Fruit fly (Drosophila melanogaster) whole organism, embryonic: ENCODE measurements around the gene CkIIalpha-i3.
A peak's percentile ranks its signal among the peaks of the same experiment; 100 is the strongest.

ENCODE experiments used
- Ada2b ChIP-seq: fragments of 200-800 bp; sonication (Bioruptor generic); IDR thresholded peaks from 2 replicates; pipeline ENCODE4 v1.3.6; 2022; ENCODE audit warnings: missing biosample characterization, missing genetic modification characterization
- Adf1 ChIP-seq: fragments of 200-800 bp; sonication (Bioruptor generic); IDR thresholded peaks from 2 replicates; pipeline ENCODE4 v1.3.6; 2022; ENCODE audit warnings: missing biosample characterization, missing genetic modification characterization
- CG10321 ChIP-seq: fragments of 200-800 bp; sonication (Bioruptor generic); IDR thresholded peaks from 2 replicates; pipeline ENCODE4 v1.3.6; 2022; ENCODE audit warnings: missing biosample characterization, missing genetic modification characterization
- CG10462 ChIP-seq: fragments of 200-800 bp; sonication (Bioruptor generic); optimal IDR thresholded peaks from 2 replicates; lab custom pipeline; 2016; ENCODE audit warnings: missing biosample characterization, missing genetic modification characterization
- CG10565 ChIP-seq: fragments of 200-800 bp; sonication (Bioruptor generic); optimal IDR thresholded peaks from 3 replicates; lab custom pipeline; 2016; ENCODE audit warnings: missing biosample characterization, mild to moderate bottlenecking, missing genetic modification characterization
- CG10654 ChIP-seq: fragments of 200-800 bp; sonication (Bioruptor generic); optimal IDR thresholded peaks from 2 replicates; lab custom pipeline; 2016; ENCODE audit warnings: missing biosample characterization, missing genetic modification characterization
- CG10979 ChIP-seq: fragments of 200-800 bp; sonication (Bioruptor generic); optimal IDR thresholded peaks from 2 replicates; lab custom pipeline; 2018; ENCODE audit warnings: missing biosample characterization, mild to moderate bottlenecking, missing genetic modification characterization, moderate library complexity
- CG11695 ChIP-seq: fragments of 200-800 bp; sonication (Bioruptor generic); IDR thresholded peaks from 3 replicates; pipeline ENCODE4 v1.3.6; 2022; ENCODE audit warnings: missing biosample characterization, missing genetic modification characterization
- CG12104 ChIP-seq: fragments of 200-800 bp; sonication (Bioruptor generic); optimal IDR thresholded peaks from 3 replicates; lab custom pipeline; 2016; ENCODE audit warnings: missing biosample characterization, missing genetic modification characterization
- CG12769 ChIP-seq: fragments of 200-800 bp; sonication (Bioruptor generic); optimal IDR thresholded peaks from 2 replicates; lab custom pipeline; 2019; ENCODE audit warnings: missing biosample characterization, mild to moderate bottlenecking, missing genetic modification characterization, moderate library complexity
- CG13296 ChIP-seq: fragments of 200-800 bp; sonication (Bioruptor generic); optimal IDR thresholded peaks from 3 replicates; lab custom pipeline; 2018; ENCODE audit warnings: missing biosample characterization, mild to moderate bottlenecking, missing genetic modification characterization
- CG17359 ChIP-seq: fragments of 200-800 bp; sonication (Bioruptor generic); optimal IDR thresholded peaks from 3 replicates; lab custom pipeline; 2018; ENCODE audit warnings: missing biosample characterization, mild to moderate bottlenecking, missing genetic modification characterization, moderate library complexity
- CG17802 ChIP-seq: fragments of 200-800 bp; sonication (Bioruptor generic); optimal IDR thresholded peaks from 2 replicates; lab custom pipeline; 2018; ENCODE audit warnings: missing biosample characterization, mild to moderate bottlenecking, missing genetic modification characterization, moderate library complexity
- CG17829 ChIP-seq: fragments of 200-800 bp; optimal IDR thresholded peaks from 2 replicates; lab custom pipeline; 2019; ENCODE audit warnings: missing biosample characterization, mild to moderate bottlenecking, missing genetic modification characterization, moderate library complexity
- CG18619 ChIP-seq: fragments of 200-800 bp; sonication (Bioruptor generic); optimal IDR thresholded peaks from 3 replicates; lab custom pipeline; 2017; ENCODE audit warnings: missing biosample characterization, mild to moderate bottlenecking, missing genetic modification characterization
- CG2116 ChIP-seq: fragments of 200-800 bp; sonication (Bioruptor generic); optimal IDR thresholded peaks from 3 replicates; lab custom pipeline; 2018; ENCODE audit warnings: missing biosample characterization, mild to moderate bottlenecking, missing genetic modification characterization
- CG31388 ChIP-seq: fragments of 200-800 bp; sonication (Bioruptor generic); optimal IDR thresholded peaks from 2 replicates; lab custom pipeline; 2016; ENCODE audit warnings: missing biosample characterization, missing genetic modification characterization
- CG32767 ChIP-seq: fragments of 200-800 bp; sonication (Bioruptor generic); IDR thresholded peaks from 2 replicates; pipeline ENCODE4 v1.3.6; 2022; ENCODE audit warnings: missing biosample characterization, missing genetic modification characterization
- CG34422 ChIP-seq: fragments of 200-800 bp; sonication (Bioruptor generic); IDR thresholded peaks from 3 replicates; pipeline ENCODE4 v1.3.6; 2022; ENCODE audit warnings: missing biosample characterization, missing genetic modification characterization
- CG6254 ChIP-seq: fragments of 200-800 bp; sonication (Bioruptor generic); optimal IDR thresholded peaks from 3 replicates; lab custom pipeline; 2017; ENCODE audit warnings: mild to moderate bottlenecking, missing biosample characterization, missing genetic modification reagents, missing genetic modification characterization
- CG6689 ChIP-seq: fragments of 200-800 bp; sonication (Bioruptor generic); IDR thresholded peaks from 2 replicates; pipeline ENCODE4 v1.3.6; 2022; ENCODE audit warnings: missing biosample characterization, missing genetic modification characterization
- CG8924 ChIP-seq: fragments of 200-800 bp; optimal IDR thresholded peaks from 3 replicates; lab custom pipeline; 2019; ENCODE audit warnings: missing biosample characterization, mild to moderate bottlenecking, missing genetic modification characterization, moderate library complexity
- CG9609 ChIP-seq: fragments of 200-800 bp; sonication (Bioruptor generic); optimal IDR thresholded peaks from 3 replicates; lab custom pipeline; 2016; ENCODE audit warnings: missing biosample characterization, missing genetic modification characterization
- CG9727 ChIP-seq: fragments of 200-800 bp; sonication (Bioruptor generic); optimal IDR thresholded peaks from 3 replicates; lab custom pipeline; 2017; ENCODE audit warnings: missing biosample characterization, mild to moderate bottlenecking, missing genetic modification characterization
- Dbx ChIP-seq: fragments of 200-800 bp; sonication (Bioruptor generic); IDR thresholded peaks from 3 replicates; pipeline ENCODE4 v1.3.6; 2022; ENCODE audit warnings: missing biosample characterization, missing genetic modification characterization
- Dek ChIP-seq: fragments of 200-800 bp; sonication (Bioruptor generic); optimal IDR thresholded peaks from 3 replicates; lab custom pipeline; 2019; ENCODE audit warnings: missing biosample characterization, mild to moderate bottlenecking, missing genetic modification characterization, moderate library complexity
- Doc2 ChIP-seq: fragments of 200-800 bp; sonication (Bioruptor generic); IDR thresholded peaks from 2 replicates; pipeline ENCODE4 v1.3.6; 2022; ENCODE audit warnings: missing biosample characterization, missing genetic modification characterization
- Dref ChIP-seq: fragments of 200-800 bp; sonication (Bioruptor generic); IDR thresholded peaks from 2 replicates; pipeline ENCODE4 v1.3.6; 2022; ENCODE audit warnings: missing biosample characterization, missing genetic modification characterization
- Gug ChIP-seq: fragments of 200-800 bp; sonication (Bioruptor generic); IDR thresholded peaks from 4 replicates; pipeline ENCODE4 v1.3.6; 2022; ENCODE audit warnings: missing biosample characterization, missing genetic modification characterization
- Lim3 ChIP-seq: fragments of 200-800 bp; sonication (Bioruptor generic); IDR thresholded peaks from 2 replicates; pipeline ENCODE4 v1.3.6; 2022; ENCODE audit warnings: missing biosample characterization, missing genetic modification characterization
- Med ChIP-seq: fragments of 200-800 bp; sonication (Bioruptor generic); peaks from one replicate; lab custom pipeline; 2016; ENCODE audit warnings: missing biosample characterization, missing genetic modification characterization, mild to moderate bottlenecking, inconsistent platforms, moderate library complexity
- TFAM ChIP-seq: fragments of 200-800 bp; sonication (Bioruptor generic); optimal IDR thresholded peaks from 2 replicates; lab custom pipeline; 2017; ENCODE audit warnings: missing biosample characterization, missing genetic modification characterization, inconsistent platforms
- Xbp1 ChIP-seq: fragments of 200-800 bp; sonication (Bioruptor generic); optimal IDR thresholded peaks from 3 replicates; lab custom pipeline; 2016; ENCODE audit warnings: missing biosample characterization, mild to moderate bottlenecking, missing genetic modification characterization
- aop ChIP-seq: fragments of 200-800 bp; sonication (Bioruptor generic); IDR thresholded peaks from 2 replicates; pipeline ENCODE4 v1.3.6; 2022; ENCODE audit warnings: missing biosample characterization, missing genetic modification characterization
- cad ChIP-seq: fragments of >200 bp; optimal IDR thresholded peaks from 2 replicates; lab custom pipeline; 2017; ENCODE audit warnings: missing biosample characterization, missing genetic modification characterization
- gsb ChIP-seq: fragments of 200-800 bp; sonication (Bioruptor generic); IDR thresholded peaks from 2 replicates; pipeline ENCODE4 v1.3.6; 2022; ENCODE audit warnings: missing biosample characterization, missing genetic modification characterization
- gt ChIP-seq: fragments of 200-800 bp; sonication (Bioruptor generic); IDR thresholded peaks from 2 replicates; pipeline ENCODE4 v1.3.6; 2022; ENCODE audit warnings: missing biosample characterization, missing genetic modification characterization
- hkb ChIP-seq, 2 experiments: fragments of 200-800 bp in 1 of 2; fragments of >200 bp in 1 of 2; sonication (Bioruptor generic) in 1 of 2; IDR thresholded peaks in 1 of 2; optimal IDR thresholded peaks in 1 of 2; 2 replicates each; pipeline versions ENCODE4 v1.3.6 to Lab custom; 2017 to 2022; ENCODE audit warnings: missing biosample characterization in 1 of 2, missing genetic modification characterization in 1 of 2
- lab ChIP-seq: fragments of 200-800 bp; sonication (Bioruptor generic); optimal IDR thresholded peaks from 3 replicates; lab custom pipeline; 2017; ENCODE audit warnings: missing biosample characterization, missing genetic modification characterization, mild to moderate bottlenecking, moderate library complexity, missing genetic modification reagents
- maf-S ChIP-seq: fragments of 200-800 bp; sonication (Bioruptor generic); optimal IDR thresholded peaks from 2 replicates; lab custom pipeline; 2016; ENCODE audit warnings: missing biosample characterization, missing genetic modification characterization
- peb ChIP-seq: fragments of 200-800 bp; sonication (Bioruptor generic); IDR thresholded peaks from 2 replicates; pipeline ENCODE4 v1.3.6; 2022; ENCODE audit warnings: missing biosample characterization, missing genetic modification characterization
- phol ChIP-seq: fragments of 200-800 bp; sonication (Bioruptor generic); optimal IDR thresholded peaks from 3 replicates; lab custom pipeline; 2018; ENCODE audit warnings: missing biosample characterization, mild to moderate bottlenecking, missing genetic modification characterization, moderate library complexity
- sd ChIP-seq: fragments of 200-800 bp; sonication (Bioruptor generic); optimal IDR thresholded peaks from 3 replicates; lab custom pipeline; 2018; ENCODE audit warnings: missing biosample characterization, mild to moderate bottlenecking, missing genetic modification characterization, moderate library complexity
- sr ChIP-seq: fragments of 200-800 bp; sonication (Bioruptor generic); IDR thresholded peaks from 3 replicates; pipeline ENCODE4 v1.3.6; 2022; ENCODE audit warnings: missing biosample characterization, missing genetic modification characterization
- tio ChIP-seq: fragments of 200-800 bp; sonication (Bioruptor generic); optimal IDR thresholded peaks from 2 replicates; lab custom pipeline; 2017; ENCODE audit warnings: missing biosample characterization, missing genetic modification characterization, inconsistent platforms
- tll ChIP-seq, 2 experiments: fragments of 200-800 bp in 1 of 2; fragments of >200 bp in 1 of 2; sonication (Bioruptor generic) in 1 of 2; optimal IDR thresholded peaks; 2 replicates each; lab custom pipeline; 2017 to 2019; ENCODE audit warnings: missing biosample characterization in 2 of 2, missing genetic modification characterization in 2 of 2, mild to moderate bottlenecking in 1 of 2, moderate library complexity in 1 of 2
- tna ChIP-seq: fragments of 200-800 bp; sonication (Bioruptor generic); IDR thresholded peaks from 2 replicates; pipeline ENCODE4 v1.3.6; 2022; ENCODE audit warnings: missing biosample characterization, missing genetic modification characterization; ENCODE audit not compliant: partially characterized antibody
- twi ChIP-seq: fragments of 200-800 bp; optimal IDR thresholded peaks from 2 replicates; lab custom pipeline; 2019; ENCODE audit warnings: missing biosample characterization, mild to moderate bottlenecking, missing genetic modification characterization, moderate library complexity
- usp ChIP-seq: fragments of >200 bp; optimal IDR thresholded peaks from 2 replicates; lab custom pipeline; 2017; ENCODE audit warnings: missing biosample characterization, missing genetic modification characterization
- yki ChIP-seq: fragments of >200 bp; optimal IDR thresholded peaks from 3 replicates; lab custom pipeline; 2018
- z ChIP-seq: fragments of 200-800 bp; sonication (Bioruptor generic); IDR thresholded peaks from 3 replicates; pipeline ENCODE4 v1.3.6; 2022; ENCODE audit warnings: missing biosample characterization, missing genetic modification characterization

CkIIalpha-i3 gene

dm6 chr3L:698748-699367 lies 11.5 kb downstream of the CkIIalpha-i3 start, which contains the start of gene CG13894 (continued):
- TF ChIP-seq CG17802 (tag; lab: Kevin White, UChicago) = no peak
- no peak for TF ChIP-seq CG10654 (GFP tag; lab: Kevin White, UChicago)
- no peak for TF ChIP-seq sr (GFP tag; lab: Robert Waterston, UW)
- TF ChIP-seq usp (GFP tag; lab: Kevin White, UChicago) = no peak
- TF ChIP-seq CG17359 (tag; lab: Kevin White, UChicago) = peak; percentile 26
- no peak for TF ChIP-seq CG10565 (GFP tag; lab: Kevin White, UChicago)
- peak; percentile 68; the same call in 1 of the 3 replicates for TF ChIP-seq z (GFP tag; lab: Robert Waterston, UW)
- no peak for TF ChIP-seq CG31388 (GFP tag; lab: Kevin White, UChicago)
- TF ChIP-seq tll (GFP tag; optimal IDR thresholded peaks at IDR 0.05; lab: Kevin White, UChicago) = no peak
- no peak for TF ChIP-seq yki (lab: Kevin White, UChicago)
- no peak for TF ChIP-seq CG6254
- no peak for TF ChIP-seq peb (GFP tag; lab: Robert Waterston, UW)
- no peak for TF ChIP-seq hkb (optimal IDR thresholded peaks at IDR 0.05; lab: Kevin White, UChicago)
- TF ChIP-seq hkb (GFP tag; IDR thresholded peaks at IDR 0.05; lab: Robert Waterston, UW) = no peak
- no peak for TF ChIP-seq Ada2b (GFP tag; lab: Robert Waterston, UW)
- TF ChIP-seq gt (GFP tag; lab: Robert Waterston, UW) = no peak
- TF ChIP-seq CG10321 (GFP tag; lab: Robert Waterston, UW) = no peak
- TF ChIP-seq CG6689 (GFP tag; lab: Robert Waterston, UW) = no peak
- peak; percentile 94 for TF ChIP-seq CG12769 (tag; lab: Kevin White, UChicago)
- no peak for TF ChIP-seq maf-S (GFP tag; lab: Kevin White, UChicago)
- TF ChIP-seq Dek = no peak
- no peak for TF ChIP-seq CG12104 (GFP tag; lab: Kevin White, UChicago)
- no peak for TF ChIP-seq CG10462 (GFP tag; lab: Kevin White, UChicago)
- peak; percentile 62 for TF ChIP-seq sd (tag; lab: Kevin White, UChicago)
- no peak for TF ChIP-seq Dref (GFP tag; lab: Robert Waterston, UW)
- no peak for TF ChIP-seq CG2116
- TF ChIP-seq CG8924 (tag; lab: Kevin White, UChicago) = no peak
- peak; percentile 22; the same call in 1 of the 2 replicates for TF ChIP-seq tna (GFP tag; lab: Robert Waterston, UW)
- no peak for TF ChIP-seq Lim3 (GFP tag; lab: Robert Waterston, UW)
- no peak for TF ChIP-seq CG18619 (GFP tag; lab: Kevin White, UChicago)
- no peak for TF ChIP-seq tio (GFP tag; lab: Kevin White, UChicago)
- TF ChIP-seq Dbx (GFP tag; lab: Robert Waterston, UW) = no peak
- no peak for TF ChIP-seq CG13296
- no peak for TF ChIP-seq Doc2 (GFP tag; lab: Robert Waterston, UW)
- no peak for TF ChIP-seq Gug (GFP tag; lab: Robert Waterston, UW)
- TF ChIP-seq CG9727 = no peak
- TF ChIP-seq aop (GFP tag; lab: Robert Waterston, UW) = no peak
- TF ChIP-seq CG9609 (GFP tag; lab: Kevin White, UChicago) = no peak
- peak; percentile 53 for TF ChIP-seq CG10979 (tag; lab: Kevin White, UChicago)
- no peak for TF ChIP-seq phol (tag; lab: Kevin White, UChicago)
- peak; percentile 90; the same call in 1 of the 2 replicates for TF ChIP-seq Adf1 (GFP tag; lab: Robert Waterston, UW)
- no peak for TF ChIP-seq Xbp1 (GFP tag; lab: Kevin White, UChicago)
- TF ChIP-seq CG11695 (GFP tag; lab: Robert Waterston, UW) = peak; percentile 13; the same call in 1 of the 3 replicates
- peak; percentile 37 for TF ChIP-seq lab (GFP tag; lab: Kevin White, UChicago)
- TF ChIP-seq gsb (GFP tag; lab: Robert Waterston, UW) = no peak
- 0 out of 3 replicates have a peak, but pooled peaks have one; percentile 37 for TF ChIP-seq CG34422 (GFP tag; lab: Robert Waterston, UW)
- TF ChIP-seq CG32767 (GFP tag; lab: Robert Waterston, UW) = no peak; the same call in 1 of the 2 replicates
- no peak for TF ChIP-seq TFAM (GFP tag; lab: Kevin White, UChicago)
- no peak for TF ChIP-seq CG17829 (tag; lab: Kevin White, UChicago)
- peak; percentile 81 for TF ChIP-seq Med (GFP tag; lab: Kevin White, UChicago)
- TF ChIP-seq cad (GFP tag; lab: Kevin White, UChicago) = no peak
- TF ChIP-seq twi (tag; lab: Kevin White, UChicago) = no peak
